Worm (Caenorhabditis elegans) whole organism, L4/young adult: ENCODE data around the gene ser-1.

Experiments used
- W03F9.2 ChIP-seq: fragments of 150-350 bp; optimal IDR thresholded peaks from 2 replicates; lab custom pipeline; 2014; ENCODE audit warnings: missing biosample characterization, missing genetic modification characterization
- dao-5 ChIP-seq: sonication (generic microtip); optimal IDR thresholded peaks from 2 replicates; lab custom pipeline; 2016; ENCODE audit warnings: missing genotype, missing genetic modification characterization, moderate library complexity, missing compliant biosample characterization
- him-1 ChIP-seq: sonication (generic microtip); optimal IDR thresholded peaks from 2 replicates; lab custom pipeline; 2016; ENCODE audit warnings: missing genotype, missing genetic modification reagents, missing genetic modification characterization, missing compliant biosample characterization

The ser-1 gene

DNA sequence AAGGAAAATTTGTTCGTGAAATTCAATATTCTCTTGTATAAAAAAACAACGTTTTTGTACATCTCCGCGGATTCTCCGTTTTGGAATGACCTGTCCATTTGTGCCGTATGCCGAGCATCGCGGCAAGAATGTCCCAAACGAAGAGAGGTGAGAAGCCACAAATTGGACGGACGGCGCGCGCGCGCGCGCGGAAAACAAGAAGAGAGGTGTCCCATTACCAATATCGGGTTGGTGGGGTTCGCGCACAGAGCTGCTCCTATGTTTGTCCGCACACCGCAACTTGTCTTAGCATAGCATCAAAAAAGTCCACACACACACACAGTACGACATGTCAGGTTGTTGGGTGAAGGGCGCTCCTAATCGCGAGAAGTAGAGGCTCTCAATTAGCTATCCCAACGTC is 12.0 kb downstream of the ser-1 start:
- TF ChIP-seq W03F9.2 (tag; lab: Kevin White, UChicago) (no peak), him-1 (tag; lab: Kevin White, UChicago) (no peak), dao-5 (tag; lab: Kevin White, UChicago) (no peak)

ce11 chrX:16594931-16595330 is 15.4 kb downstream of the ser-1 start, which contains the start of gene cdh-9:
Gene cdh-9, plus strand, starts transcription at chrX:16595231.
- TF ChIP-seq W03F9.2 (tag; lab: Kevin White, UChicago): no peak
- no peak for TF ChIP-seq dao-5 (tag; lab: Kevin White, UChicago)
- no peak for TF ChIP-seq him-1 (tag; lab: Kevin White, UChicago)

DNA sequence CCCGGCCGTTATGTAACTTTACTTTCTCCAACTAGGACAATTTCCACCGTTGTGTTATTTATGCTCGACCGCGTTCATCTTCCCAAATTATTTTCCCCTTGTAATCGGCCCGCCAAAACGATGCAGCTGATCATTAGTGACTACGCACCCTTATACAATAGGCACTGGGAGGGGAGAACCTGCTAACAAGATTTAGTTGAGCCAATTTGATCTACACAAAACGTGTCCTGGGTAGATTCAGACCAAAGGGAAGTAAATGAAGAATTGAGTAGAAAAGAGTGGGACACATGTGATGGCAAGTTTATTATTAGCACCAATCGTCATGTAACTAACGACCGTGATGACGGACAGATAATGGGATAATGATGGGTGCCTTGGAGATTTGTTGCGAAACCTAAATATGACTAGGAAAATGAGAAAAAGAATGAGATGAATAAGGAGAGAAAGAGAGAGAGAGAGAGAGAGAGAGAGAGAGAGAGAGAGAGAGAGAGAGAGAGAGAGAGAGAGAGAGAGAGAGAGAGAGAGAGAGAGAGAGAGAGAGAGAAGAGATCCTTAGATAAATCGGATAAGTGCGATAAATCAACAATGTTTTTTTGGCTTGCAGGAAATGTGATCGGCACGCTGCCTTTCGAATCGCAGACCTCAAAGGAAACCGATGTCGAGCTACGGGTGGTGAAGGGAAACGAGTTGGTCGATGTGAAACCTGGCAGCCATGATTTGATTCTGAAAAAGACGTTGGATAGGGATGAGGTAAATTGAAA is 16.2 kb downstream of the ser-1 start:
- TF ChIP-seq him-1 (tag; lab: Kevin White, UChicago) (no peak), dao-5 (tag; lab: Kevin White, UChicago) (no peak), W03F9.2 (tag; lab: Kevin White, UChicago) (no peak)

DNA sequence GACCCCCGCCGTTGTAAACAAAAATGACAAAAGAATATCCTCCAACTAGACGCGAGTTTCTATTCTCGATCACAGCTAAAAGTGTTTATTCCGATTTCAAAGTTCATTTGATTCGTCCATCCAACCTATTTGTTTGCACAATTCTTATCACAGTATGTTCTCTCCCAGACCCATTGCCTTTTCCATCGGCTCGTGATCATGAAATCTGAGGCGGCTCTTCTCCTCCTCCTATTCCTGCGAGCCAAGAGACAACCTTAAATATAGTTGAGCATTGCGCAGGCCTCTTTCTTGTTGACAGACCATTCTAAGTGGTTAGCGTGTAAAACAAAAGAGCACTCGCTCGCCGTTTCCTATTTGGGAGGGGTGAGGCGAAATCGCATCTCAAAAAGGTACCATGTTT is 17.4 kb downstream of the ser-1 start:
- TF ChIP-seq W03F9.2 (tag; lab: Kevin White, UChicago): no peak
- no peak for TF ChIP-seq him-1 (tag; lab: Kevin White, UChicago)
- TF ChIP-seq dao-5 (tag; lab: Kevin White, UChicago): no peak

- TF ChIP-seq W03F9.2 (tag; lab: Kevin White, UChicago) (no peak), him-1 (tag; lab: Kevin White, UChicago) (no peak), dao-5 (tag; lab: Kevin White, UChicago) (no peak)
These were observed 18.2 kb downstream of the ser-1 start for ce11 chrX:16597791-16598190.

DNA sequence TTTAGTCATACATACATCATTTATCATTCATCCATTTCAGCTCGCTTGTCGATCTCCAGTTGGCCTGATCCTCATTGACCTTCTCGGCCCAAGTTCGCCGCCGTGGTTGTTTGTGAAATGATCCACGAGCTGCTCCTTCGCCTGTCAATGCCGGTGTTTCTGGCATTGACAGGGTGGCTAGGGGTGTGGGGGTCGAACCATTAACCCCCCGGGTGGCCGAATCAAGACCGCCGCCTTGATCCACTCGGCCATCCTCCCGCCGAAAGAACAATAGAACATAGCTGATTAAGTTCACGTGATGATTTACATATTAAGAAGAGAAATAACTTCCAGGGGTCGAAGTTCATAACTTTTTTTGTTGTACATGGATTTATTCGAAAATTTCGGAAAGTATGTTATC is 22.9 kb downstream of the ser-1 start, which contains the start of gene F59C12.4:
F59C12.4 (minus strand) TSS at position 166 of the 400 bp plus-strand sequence.
- no peak for TF ChIP-seq dao-5 (tag; lab: Kevin White, UChicago)
- TF ChIP-seq W03F9.2 (tag; lab: Kevin White, UChicago): no peak
- TF ChIP-seq him-1 (tag; lab: Kevin White, UChicago): no peak

DNA sequence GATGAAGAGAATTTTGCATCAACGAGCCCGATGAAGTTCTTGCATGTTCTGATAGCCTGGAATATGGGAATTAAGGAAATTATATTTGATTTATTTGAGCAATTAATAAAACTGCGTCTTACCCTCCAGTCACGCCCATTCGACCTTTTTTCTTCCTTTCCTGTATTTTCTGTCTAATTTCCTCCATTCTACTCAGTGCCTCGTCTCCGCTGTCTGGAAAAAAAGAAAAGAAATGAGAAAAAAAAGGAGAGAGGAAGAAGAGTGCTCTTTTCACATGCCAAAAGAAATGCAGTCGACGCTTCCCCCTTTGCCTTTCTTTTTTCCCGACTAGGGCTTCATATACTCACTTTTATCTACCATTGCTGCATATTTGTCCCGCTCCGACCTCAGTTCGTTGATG is 24.6 kb downstream of the ser-1 start:
- no peak for TF ChIP-seq dao-5 (tag; lab: Kevin White, UChicago)

DNA sequence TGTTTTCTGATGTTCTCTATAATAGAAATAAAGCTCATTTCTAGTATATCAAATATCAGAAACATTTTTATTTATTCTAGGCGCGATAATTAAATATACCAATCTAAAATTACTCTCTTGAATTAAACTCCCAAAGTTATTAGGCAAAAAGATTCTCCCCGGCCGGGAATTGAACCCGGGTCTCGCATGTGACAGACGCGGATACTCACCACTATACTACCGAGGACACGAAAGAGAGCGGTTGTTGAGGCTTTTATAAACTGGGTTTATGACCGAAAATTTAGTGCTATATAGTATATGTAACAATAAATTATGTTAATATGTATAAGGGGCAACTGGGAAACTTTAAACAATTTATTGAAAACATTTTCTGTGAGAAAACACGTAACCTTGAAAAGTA is 25.0 kb downstream of the ser-1 start:
- no peak for TF ChIP-seq dao-5 (tag; lab: Kevin White, UChicago)
- peak; percentile 43 for TF ChIP-seq him-1 (tag; lab: Kevin White, UChicago)
- TF ChIP-seq W03F9.2 (tag; lab: Kevin White, UChicago): peak; percentile 43

ce11 chrX:16607128-16607527 is 27.6 kb downstream of the ser-1 start:
- no peak for TF ChIP-seq him-1 (tag; lab: Kevin White, UChicago)
- no peak for TF ChIP-seq W03F9.2 (tag; lab: Kevin White, UChicago)
- no peak for TF ChIP-seq dao-5 (tag; lab: Kevin White, UChicago)

DNA sequence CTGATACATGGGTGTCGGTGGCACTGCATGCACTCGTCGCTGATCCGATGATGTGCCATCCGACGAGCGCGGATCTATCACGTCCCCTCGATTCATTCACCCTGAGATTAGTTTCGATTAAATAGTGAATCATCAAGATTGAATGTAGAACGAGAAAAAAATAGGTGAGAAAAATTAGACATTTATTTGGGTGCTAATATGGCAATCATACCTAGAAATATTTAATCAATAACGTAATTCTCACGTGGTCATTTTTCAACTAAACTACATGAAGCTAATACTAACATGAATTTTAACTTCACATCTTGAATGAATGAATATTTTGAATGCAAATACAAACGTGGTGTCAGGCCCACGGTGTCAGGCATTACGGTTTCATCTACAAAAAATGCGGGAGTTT is 29.9 kb downstream of the ser-1 start, which contains the start of gene F59C12.3:
F59C12.3 (minus strand) TSS at position 101 of the 400 bp plus-strand sequence.
- TF ChIP-seq W03F9.2 (tag; lab: Kevin White, UChicago): no peak
- TF ChIP-seq dao-5 (tag; lab: Kevin White, UChicago): no peak
- no peak for TF ChIP-seq him-1 (tag; lab: Kevin White, UChicago)

DNA sequence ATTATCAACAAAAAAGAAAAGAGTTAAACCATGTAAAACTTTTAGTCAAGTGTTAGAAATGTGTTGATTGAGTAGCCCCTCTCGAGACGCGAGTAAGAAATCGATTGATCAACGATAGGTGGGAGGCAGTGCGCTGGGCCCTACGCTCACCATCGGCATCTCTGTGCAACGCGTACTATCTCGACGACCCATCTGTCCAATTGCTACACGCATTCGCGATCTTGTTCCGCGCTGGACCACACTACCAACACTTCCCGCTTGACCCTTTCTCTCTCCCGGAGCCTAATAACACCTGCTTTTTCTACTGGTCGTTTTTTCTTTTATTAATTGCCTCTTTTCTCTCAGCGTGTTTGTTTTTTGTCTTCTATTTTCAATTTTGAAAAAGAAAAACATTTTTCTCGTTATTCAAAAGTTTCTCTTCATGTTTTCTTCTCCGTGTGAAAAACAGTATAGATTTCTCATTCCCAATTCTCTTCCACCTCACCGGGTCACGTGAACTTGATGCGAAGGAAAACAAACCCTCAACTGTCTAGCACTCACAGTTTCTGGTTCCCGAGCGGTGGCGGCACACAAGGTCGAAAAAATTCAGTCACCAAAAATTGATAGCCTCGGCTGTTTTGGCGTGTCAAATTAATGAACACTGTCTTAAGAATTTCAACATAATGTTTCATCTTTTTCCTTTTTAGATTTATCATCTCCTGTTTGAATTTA is 31.9 kb downstream of the ser-1 start:
- no peak for TF ChIP-seq W03F9.2 (tag; lab: Kevin White, UChicago)
- no peak for TF ChIP-seq dao-5 (tag; lab: Kevin White, UChicago)
- no peak for TF ChIP-seq him-1 (tag; lab: Kevin White, UChicago)

ce11 chrX:16612293-16612946 is 32.9 kb downstream of the ser-1 start:
- TF ChIP-seq dao-5 (tag; lab: Kevin White, UChicago): peak; percentile 74
- TF ChIP-seq him-1 (tag; lab: Kevin White, UChicago): peak; percentile 97
- TF ChIP-seq W03F9.2 (tag; lab: Kevin White, UChicago): peak; percentile 86

ce11 chrX:16613266-16613665 is 33.7 kb downstream of the ser-1 start, which contains the start of gene ain-1:
Gene ain-1, plus strand, starts transcription at chrX:16613451.
- TF ChIP-seq him-1 (tag; lab: Kevin White, UChicago): no peak
- TF ChIP-seq dao-5 (tag; lab: Kevin White, UChicago): no peak
- TF ChIP-seq W03F9.2 (tag; lab: Kevin White, UChicago): no peak
